Worm (Caenorhabditis elegans) whole organism, L1 larva: Measurements from ENCODE around the gene str-240.

Experiments used
- C16A3.4 ChIP-seq: fragments of 150-350 bp; optimal IDR thresholded peaks from 2 replicates; lab custom pipeline; 2014; ENCODE audit warnings: missing biosample characterization, missing genetic modification characterization
- aly-2 ChIP-seq: fragments of 150-350 bp; optimal IDR thresholded peaks from 2 replicates; lab custom pipeline; 2014; ENCODE audit warnings: missing biosample characterization, missing genetic modification characterization
- ama-1 ChIP-seq: fragments of 150-350 bp; optimal IDR thresholded peaks from 2 replicates; lab custom pipeline; 2014
- blmp-1 ChIP-seq: fragments of 150-350 bp; optimal IDR thresholded peaks from 2 replicates; lab custom pipeline; 2014; ENCODE audit warnings: missing biosample characterization, missing genetic modification characterization
- ceh-88 ChIP-seq: fragments of 200-800 bp; sonication (Bioruptor generic); IDR thresholded peaks from 2 replicates; pipeline ENCODE4 v1.3.6; 2022; ENCODE audit warnings: missing genetic modification characterization, missing compliant biosample characterization
- dpl-1 ChIP-seq, 3 experiments: fragments of 150-350 bp in 2 of 3; sonication (generic microtip) in 1 of 3; optimal IDR thresholded peaks; 2 replicates each; lab custom pipeline; 2014 to 2017; ENCODE audit warnings: missing biosample characterization in 3 of 3, missing genetic modification characterization in 3 of 3, missing genetic modification reagents in 3 of 3
- dsc-1 ChIP-seq: sonication (generic microtip); optimal IDR thresholded peaks from 2 replicates; lab custom pipeline; 2016; ENCODE audit warnings: mild to moderate bottlenecking, missing genetic modification characterization, missing compliant biosample characterization
- efl-1 ChIP-seq, 4 experiments: fragments of 150-350 bp; optimal IDR thresholded peaks in 3 of 4; peaks in 1 of 4; 1 replicate in 1 of 4; 2 replicates in 3 of 4; lab custom pipeline; 2014; ENCODE audit warnings: missing biosample characterization in 2 of 4, missing genetic modification characterization in 2 of 4, missing genetic modification reagents in 2 of 4
- egl-27 ChIP-seq, 2 experiments: fragments of 150-350 bp in 1 of 2; sonication (generic microtip); optimal IDR thresholded peaks; 3 replicates each; lab custom pipeline; 2017 to 2018; ENCODE audit warnings: missing biosample characterization in 2 of 2, missing genetic modification characterization in 2 of 2, missing genetic modification reagents in 2 of 2
- elt-2 ChIP-seq: sonication (generic microtip); optimal IDR thresholded peaks from 2 replicates; lab custom pipeline; 2016; ENCODE audit warnings: missing genetic modification characterization, mild to moderate bottlenecking, inconsistent platforms, missing compliant biosample characterization, missing genetic modification reagents
- elt-3 ChIP-seq, 6 experiments: fragments of 150-350 bp in 1 of 6; sonication (generic microtip); optimal IDR thresholded peaks; 2 replicates each; lab custom pipeline; 2017 to 2018; ENCODE audit warnings: missing biosample characterization in 6 of 6, missing genetic modification characterization in 6 of 6, inconsistent platforms in 1 of 6
- fkh-8 ChIP-seq: sonication (generic microtip); optimal IDR thresholded peaks from 2 replicates; lab custom pipeline; 2016; ENCODE audit warnings: mild to moderate bottlenecking, missing genetic modification characterization, missing compliant biosample characterization
- fos-1 ChIP-seq: fragments of 150-350 bp; optimal IDR thresholded peaks from 2 replicates; lab custom pipeline; 2014; ENCODE audit warnings: missing biosample characterization, missing genetic modification characterization
- hlh-17 ChIP-seq: fragments of 200-800 bp; sonication (Bioruptor generic); optimal IDR thresholded peaks from 2 replicates; lab custom pipeline; 2018; ENCODE audit warnings: missing genetic modification characterization, mild to moderate bottlenecking, missing compliant biosample characterization, moderate library complexity, borderline replicate concordance
- hlh-4 ChIP-seq: sonication (generic microtip); optimal IDR thresholded peaks from 2 replicates; lab custom pipeline; 2016; ENCODE audit warnings: mild to moderate bottlenecking, missing genetic modification characterization, missing compliant biosample characterization
- isw-1 ChIP-seq: fragments of 200-800 bp; sonication (Bioruptor generic); IDR thresholded peaks from 2 replicates; pipeline ENCODE4 v1.3.6; 2022; ENCODE audit warnings: missing genetic modification characterization, missing compliant biosample characterization
- jun-1 ChIP-seq: fragments of 150-350 bp; optimal IDR thresholded peaks from 2 replicates; lab custom pipeline; 2014; ENCODE audit warnings: missing biosample characterization, missing genetic modification reagents, missing genetic modification characterization
- lin-13 ChIP-seq: fragments of 150-350 bp; optimal IDR thresholded peaks from 2 replicates; lab custom pipeline; 2014; ENCODE audit warnings: missing biosample characterization, missing genetic modification reagents, missing genetic modification characterization
- lin-14 ChIP-seq: fragments of 200-800 bp; sonication (Bioruptor generic); optimal IDR thresholded peaks from 2 replicates; lab custom pipeline; 2018; ENCODE audit warnings: mild to moderate bottlenecking, missing genetic modification characterization, moderate library complexity, missing compliant biosample characterization
- lin-35 ChIP-seq, 2 experiments: fragments of 150-350 bp; optimal IDR thresholded peaks; 2 replicates each; lab custom pipeline; 2014; ENCODE audit warnings: missing biosample characterization in 2 of 2, missing genetic modification characterization in 2 of 2, missing genetic modification reagents in 2 of 2
- lin-39 ChIP-seq: fragments of 150-350 bp; optimal IDR thresholded peaks from 2 replicates; lab custom pipeline; 2014; ENCODE audit warnings: missing biosample characterization, missing genetic modification reagents, missing genetic modification characterization
- lir-3 ChIP-seq: sonication (generic microtip); optimal IDR thresholded peaks from 2 replicates; lab custom pipeline; 2016; ENCODE audit warnings: mild to moderate bottlenecking, missing genetic modification characterization, moderate library complexity, missing compliant biosample characterization; ENCODE audit not compliant: poor library complexity
- lsy-2 ChIP-seq, 2 experiments: fragments of 150-350 bp; optimal IDR thresholded peaks; 2 replicates each; lab custom pipeline; 2014; ENCODE audit warnings: missing biosample characterization in 2 of 2, missing genetic modification characterization in 2 of 2
- mep-1 ChIP-seq: fragments of 150-350 bp; optimal IDR thresholded peaks from 2 replicates; lab custom pipeline; 2014; ENCODE audit warnings: missing biosample characterization, missing genetic modification characterization
- nhr-11 ChIP-seq: fragments of 150-350 bp; optimal IDR thresholded peaks from 2 replicates; lab custom pipeline; 2014; ENCODE audit warnings: missing biosample characterization, missing genetic modification characterization
- nhr-12 ChIP-seq: sonication (generic microtip); optimal IDR thresholded peaks from 2 replicates; lab custom pipeline; 2017; ENCODE audit warnings: missing biosample characterization, missing genetic modification characterization
- nhr-19 ChIP-seq: fragments of 200-800 bp; sonication (Bioruptor generic); conservative IDR thresholded peaks from 2 replicates; pipeline ENCODE4 v1.3.6; 2022; ENCODE audit warnings: missing genetic modification characterization, missing compliant biosample characterization
- nhr-20 ChIP-seq: sonication (generic microtip); optimal IDR thresholded peaks from 2 replicates; lab custom pipeline; 2016; ENCODE audit warnings: mild to moderate bottlenecking, missing genetic modification characterization, missing compliant biosample characterization
- nhr-28 ChIP-seq: fragments of 150-350 bp; optimal IDR thresholded peaks from 2 replicates; lab custom pipeline; 2014; ENCODE audit warnings: missing biosample characterization, missing genetic modification characterization
- nhr-76 ChIP-seq: sonication (generic microtip); optimal IDR thresholded peaks from 2 replicates; lab custom pipeline; 2017; ENCODE audit warnings: missing biosample characterization, missing genetic modification characterization
- nhr-77 ChIP-seq: fragments of 150-350 bp; optimal IDR thresholded peaks from 2 replicates; lab custom pipeline; 2014; ENCODE audit warnings: missing biosample characterization, missing genetic modification characterization
- nhr-85 ChIP-seq: sonication (generic microtip); peaks from one replicate; lab custom pipeline; 2016; ENCODE audit warnings: missing genetic modification characterization, inconsistent platforms, missing compliant biosample characterization
- pag-3 ChIP-seq: sonication (generic microtip); optimal IDR thresholded peaks from 2 replicates; lab custom pipeline; 2017; ENCODE audit warnings: missing genetic modification characterization, mild to moderate bottlenecking, missing compliant biosample characterization, antibody characterized with exemption, borderline replicate concordance; ENCODE audit not compliant: insufficient read depth
- pax-3 ChIP-seq: fragments of 200-800 bp; sonication (Bioruptor generic); optimal IDR thresholded peaks from 2 replicates; lab custom pipeline; 2018; ENCODE audit warnings: mild to moderate bottlenecking, missing genetic modification characterization, moderate library complexity, missing compliant biosample characterization
- pqm-1 ChIP-seq: sonication (generic microtip); optimal IDR thresholded peaks from 3 replicates; lab custom pipeline; 2017; ENCODE audit warnings: missing biosample characterization, missing genetic modification characterization
- skn-1 ChIP-seq: fragments of 150-350 bp; optimal IDR thresholded peaks from 2 replicates; lab custom pipeline; 2014; ENCODE audit warnings: missing biosample characterization, missing genetic modification characterization
- swsn-7 ChIP-seq: sonication (generic microtip); optimal IDR thresholded peaks from 2 replicates; lab custom pipeline; 2016; ENCODE audit warnings: missing genetic modification characterization, missing compliant biosample characterization
- tbx-2 ChIP-seq: sonication (generic microtip); optimal IDR thresholded peaks from 2 replicates; lab custom pipeline; 2016; ENCODE audit warnings: missing genetic modification characterization, missing compliant biosample characterization
- unc-130 ChIP-seq: fragments of 150-350 bp; optimal IDR thresholded peaks from 2 replicates; lab custom pipeline; 2017; ENCODE audit warnings: missing biosample characterization, missing genetic modification characterization, inconsistent platforms
- unc-98 ChIP-seq: fragments of 200-800 bp; sonication (Bioruptor generic); IDR thresholded peaks from 2 replicates; pipeline ENCODE4 v1.3.6; 2022; ENCODE audit warnings: missing genetic modification characterization, missing compliant biosample characterization
- zag-1 ChIP-seq: fragments of 150-350 bp; optimal IDR thresholded peaks from 2 replicates; lab custom pipeline; 2014; ENCODE audit warnings: missing biosample characterization, missing genetic modification characterization
- ztf-11 ChIP-seq, 2 experiments: sonication (generic microtip); optimal IDR thresholded peaks; 2 replicates each; lab custom pipeline; 2016 to 2017; ENCODE audit warnings: missing genetic modification characterization in 2 of 2, missing biosample characterization in 1 of 2, missing compliant biosample characterization in 1 of 2
- ztf-4 ChIP-seq: fragments of 150-350 bp; optimal IDR thresholded peaks from 2 replicates; lab custom pipeline; 2014; ENCODE audit warnings: missing biosample characterization, missing genetic modification characterization

str-240 gene

ce11 chrV:1480841-1481240 is 40.9 kb downstream of the str-240 start (continued):
- TF ChIP-seq pag-3 (tag; lab: Kevin White, UChicago): peak; percentile 20
- no peak for TF ChIP-seq skn-1
- no peak for TF ChIP-seq ama-1
- TF ChIP-seq lin-14 (GFP tag; lab: Kevin White, UChicago): peak; percentile 97
- peak; percentile 63 for TF ChIP-seq lin-39 (tag; lab: Kevin White, UChicago)
- no peak for TF ChIP-seq lin-35 (GFP tag; optimal IDR thresholded peaks at IDR 0.05; lab: Kevin White, UChicago)

DNA sequence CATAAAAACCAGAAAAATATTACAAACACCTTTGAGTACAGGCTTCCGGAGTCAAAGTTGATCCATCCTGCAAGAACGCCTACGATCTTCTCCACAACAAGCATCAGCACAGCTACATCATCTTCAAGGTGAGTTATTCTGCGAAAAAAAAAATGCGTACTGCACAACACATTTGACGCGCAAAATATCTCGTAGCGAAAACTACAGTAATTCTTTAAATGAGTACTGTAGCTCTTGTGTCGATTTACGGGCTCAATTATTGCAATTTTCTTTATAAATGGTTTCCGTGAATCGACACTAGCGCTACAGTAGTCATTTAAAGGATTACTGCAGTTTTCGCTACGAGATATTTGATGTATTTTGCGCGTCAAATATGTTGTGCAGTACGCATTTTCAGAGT is 44.9 kb downstream of the str-240 start:
- TF ChIP-seq egl-27 (tag; optimal IDR thresholded peaks at IDR 0.05; lab: Kevin White, UChicago) (no peak), efl-1 (optimal IDR thresholded peaks at IDR 0.05; lab: Kevin White, UChicago) (no peak), efl-1 (GFP tag; optimal IDR thresholded peaks at IDR 0.05 in 1 of 2; lab: Kevin White, UChicago) (peak in 1 of 2 experiments; percentile 87)

- peak; percentile 29 for TF ChIP-seq nhr-85 (tag; lab: Kevin White, UChicago)
- no peak for TF ChIP-seq dsc-1 (tag; lab: Kevin White, UChicago)
Measured at ce11 chrV:1476284-1476792, 45.4 kb downstream of the str-240 start.

ce11 chrV:1474486-1475125 is 47.1 kb downstream of the str-240 start, which contains the start of the genes F53E2.2 and unc-60:
Gene F53E2.2, plus strand, starts transcription at chrV:1475086.
Gene unc-60, plus strand, starts transcription at chrV:1475086.
- no peak for TF ChIP-seq aly-2 (tag; lab: Kevin White, UChicago)
- TF ChIP-seq lsy-2 (tag; optimal IDR thresholded peaks at IDR 0.05; lab: Kevin White, UChicago): peak; percentile 15 to 56
- TF ChIP-seq pqm-1 (tag; lab: Kevin White, UChicago): no peak
- TF ChIP-seq fkh-8 (tag; lab: Kevin White, UChicago): peak; percentile 45
- TF ChIP-seq nhr-12 (tag; lab: Kevin White, UChicago): no peak
- TF ChIP-seq ama-1: no peak
- TF ChIP-seq blmp-1: peak; percentile 49
- peak; percentile 46 for TF ChIP-seq dsc-1 (tag; lab: Kevin White, UChicago)
- TF ChIP-seq jun-1 (tag; lab: Kevin White, UChicago): peak; percentile 68
- TF ChIP-seq nhr-85 (tag; lab: Kevin White, UChicago): peak; percentile 74
- TF ChIP-seq nhr-19 (GFP tag; lab: Robert Waterston, UW): no peak; the same call in 1 of the 2 replicates
- peak; percentile 98 for TF ChIP-seq lin-14 (GFP tag; lab: Kevin White, UChicago)
- TF ChIP-seq elt-3 (tag; optimal IDR thresholded peaks at IDR 0.05; lab: Kevin White, UChicago): no peak
- peak; percentile 68 for TF ChIP-seq tbx-2 (tag; lab: Kevin White, UChicago)
- no peak for TF ChIP-seq nhr-28 (tag; lab: Kevin White, UChicago)
- TF ChIP-seq unc-130 (tag; lab: Kevin White, UChicago): no peak
- peak; percentile 34 to 46 for TF ChIP-seq egl-27 (tag; optimal IDR thresholded peaks at IDR 0.05; lab: Kevin White, UChicago)
- no peak for TF ChIP-seq hlh-4 (tag; lab: Kevin White, UChicago)
- TF ChIP-seq fos-1 (tag; lab: Kevin White, UChicago): no peak
- TF ChIP-seq pax-3 (tag; lab: Kevin White, UChicago): no peak
- no peak for TF ChIP-seq zag-1
- no peak for TF ChIP-seq unc-98 (GFP tag; lab: Robert Waterston, UW)
- peak; percentile 34 for TF ChIP-seq lin-13 (GFP tag; lab: Kevin White, UChicago)
- TF ChIP-seq lin-35 (GFP tag; optimal IDR thresholded peaks at IDR 0.05; lab: Kevin White, UChicago): peak; percentile 45 to 69
- peak; percentile 59 for TF ChIP-seq mep-1 (tag; lab: Kevin White, UChicago)
- no peak for TF ChIP-seq hlh-17 (GFP tag; lab: Kevin White, UChicago)
- peak; percentile 35 for TF ChIP-seq C16A3.4 (tag; lab: Kevin White, UChicago)
- TF ChIP-seq nhr-20 (tag; lab: Kevin White, UChicago): peak; percentile 40
- peak; percentile 59 for TF ChIP-seq nhr-77 (tag; lab: Kevin White, UChicago)
- peak; percentile 30; the same call in 1 of the 2 replicates for TF ChIP-seq isw-1 (GFP tag; lab: Robert Waterston, UW)
- TF ChIP-seq ztf-11 (tag; optimal IDR thresholded peaks at IDR 0.05; lab: Kevin White, UChicago): peak in 1 of 2 experiments; percentile 54
- peak; percentile 5 for TF ChIP-seq elt-2 (tag; lab: Kevin White, UChicago)
- no peak for TF ChIP-seq nhr-76 (tag; lab: Kevin White, UChicago)
- peak; percentile 72 for TF ChIP-seq ztf-4 (tag; lab: Kevin White, UChicago)
- peak; percentile 2 to 35 (median 19) for TF ChIP-seq dpl-1 (GFP tag; optimal IDR thresholded peaks at IDR 0.05; lab: Kevin White, UChicago)
- TF ChIP-seq ceh-88: no peak
- no peak for TF ChIP-seq nhr-11 (tag; lab: Kevin White, UChicago)
- TF ChIP-seq efl-1 (optimal IDR thresholded peaks at IDR 0.05; lab: Kevin White, UChicago): peak; percentile 49 to 57
- TF ChIP-seq efl-1 (GFP tag; optimal IDR thresholded peaks at IDR 0.05 in 1 of 2; lab: Kevin White, UChicago): peak; percentile 40 to 93
- TF ChIP-seq swsn-7 (tag; lab: Kevin White, UChicago): peak; percentile 60
- no peak for TF ChIP-seq lir-3 (tag; lab: Kevin White, UChicago)
